Worm (Caenorhabditis elegans) whole organism, young adult: ENCODE data around the gene F27D9.7.

Experiments
- F39B2.1 ChIP-seq: fragments of 200-800 bp; sonication (Bioruptor generic); IDR thresholded peaks from 2 replicates; pipeline ENCODE4 v1.3.6; 2022; ENCODE audit warnings: missing genetic modification reagents, missing genetic modification characterization, missing compliant biosample characterization
- Y53G8AR.9 ChIP-seq: fragments of 200-800 bp; sonication (Bioruptor generic); conservative IDR thresholded peaks from 2 replicates; pipeline ENCODE4 v1.3.6; 2022; ENCODE audit warnings: missing genetic modification reagents, missing genetic modification characterization, missing compliant biosample characterization
- Y67H2A.10 ChIP-seq: fragments of 200-800 bp; sonication (Bioruptor generic); conservative IDR thresholded peaks from 2 replicates; pipeline ENCODE4 v1.3.6; 2022; ENCODE audit warnings: missing genetic modification reagents, missing genetic modification characterization, missing compliant biosample characterization
- ama-1 ChIP-seq, 3 experiments: fragments of 150-350 bp in 1 of 3; sonication (generic microtip) in 2 of 3; optimal IDR thresholded peaks; 2 replicates each; lab custom pipeline; 2014 to 2018; ENCODE audit warnings: missing biosample characterization in 2 of 3, missing genetic modification characterization in 2 of 3, missing genetic modification reagents in 2 of 3
- attf-6 ChIP-seq: fragments of 200-800 bp; sonication (Bioruptor generic); IDR thresholded peaks from 2 replicates; pipeline ENCODE4 v1.3.6; 2022; ENCODE audit warnings: missing genetic modification reagents, missing genetic modification characterization, missing compliant biosample characterization
- bed-1 ChIP-seq: fragments of 200-800 bp; sonication (Bioruptor generic); IDR thresholded peaks from 2 replicates; pipeline ENCODE4 v1.3.6; 2022; ENCODE audit warnings: missing genetic modification reagents, missing genetic modification characterization, missing compliant biosample characterization
- cebp-1 ChIP-seq, 2 experiments: fragments of 200-800 bp in 1 of 2; sonication (Bioruptor generic) in 1 of 2; sonication (generic microtip) in 1 of 2; IDR thresholded peaks in 1 of 2; optimal IDR thresholded peaks in 1 of 2; 2 replicates each; pipeline versions ENCODE4 v1.3.6 to Lab custom; 2017 to 2022; ENCODE audit warnings: missing compliant biosample characterization in 2 of 2, missing genetic modification characterization in 2 of 2, mild to moderate bottlenecking in 1 of 2, missing genetic modification reagents in 1 of 2, moderate library complexity in 1 of 2
- ceh-100 ChIP-seq: fragments of 200-800 bp; sonication (Bioruptor generic); IDR thresholded peaks from 2 replicates; pipeline ENCODE4 v1.3.6; 2022; ENCODE audit warnings: missing genetic modification reagents, missing genetic modification characterization, missing compliant biosample characterization
- ceh-27 ChIP-seq: fragments of 200-800 bp; sonication (Bioruptor generic); optimal IDR thresholded peaks from 2 replicates; lab custom pipeline; 2018; ENCODE audit warnings: mild to moderate bottlenecking, missing genetic modification characterization, moderate library complexity, missing compliant biosample characterization
- ceh-79 ChIP-seq: sonication (generic microtip); optimal IDR thresholded peaks from 2 replicates; lab custom pipeline; 2017; ENCODE audit warnings: mild to moderate bottlenecking, missing genetic modification characterization, missing compliant biosample characterization
- ceh-91 ChIP-seq: fragments of 200-800 bp; sonication (Bioruptor generic); IDR thresholded peaks from 2 replicates; pipeline ENCODE4 v1.3.6; 2022; ENCODE audit warnings: missing genetic modification reagents, missing genetic modification characterization, missing compliant biosample characterization
- efl-1 ChIP-seq: fragments of 150-350 bp; optimal IDR thresholded peaks from 2 replicates; lab custom pipeline; 2014; ENCODE audit warnings: missing biosample characterization, missing genetic modification reagents, missing genetic modification characterization
- egl-18 ChIP-seq: fragments of 200-800 bp; sonication (Bioruptor generic); IDR thresholded peaks from 2 replicates; pipeline ENCODE4 v1.3.6; 2022; ENCODE audit warnings: missing genetic modification reagents, missing genetic modification characterization, missing compliant biosample characterization
- ekl-4 ChIP-seq: fragments of 200-800 bp; sonication (Bioruptor generic); IDR thresholded peaks from 2 replicates; pipeline ENCODE4 v1.3.6; 2022; ENCODE audit warnings: missing genetic modification reagents, missing genetic modification characterization, missing compliant biosample characterization
- fkh-3 ChIP-seq: sonication (generic microtip); optimal IDR thresholded peaks from 2 replicates; lab custom pipeline; 2016; ENCODE audit warnings: mild to moderate bottlenecking, missing genetic modification characterization, missing compliant biosample characterization
- hlh-12 ChIP-seq: sonication (generic microtip); optimal IDR thresholded peaks from 2 replicates; lab custom pipeline; 2016; ENCODE audit warnings: missing genetic modification characterization, missing compliant biosample characterization
- hlh-26 ChIP-seq: fragments of 200-800 bp; sonication (Bioruptor generic); conservative IDR thresholded peaks from 2 replicates; pipeline ENCODE4 v1.3.6; 2022; ENCODE audit warnings: missing genetic modification reagents, missing genetic modification characterization, missing compliant biosample characterization
- hmg-1.2 ChIP-seq: fragments of 200-800 bp; sonication (Bioruptor generic); IDR thresholded peaks from 2 replicates; pipeline ENCODE4 v1.3.6; 2022; ENCODE audit warnings: missing genetic modification reagents, missing genetic modification characterization, missing compliant biosample characterization
- hrde-1 ChIP-seq: sonication (generic microtip); optimal IDR thresholded peaks from 2 replicates; lab custom pipeline; 2016; ENCODE audit warnings: missing genetic modification characterization, mild to moderate bottlenecking, missing compliant biosample characterization, moderate library complexity, missing genotype, missing genetic modification reagents, borderline replicate concordance
- lin-40 ChIP-seq: sonication (generic microtip); optimal IDR thresholded peaks from 2 replicates; lab custom pipeline; 2016; ENCODE audit warnings: missing genetic modification characterization, mild to moderate bottlenecking, missing compliant biosample characterization, missing genotype, missing genetic modification reagents
- lsl-1 ChIP-seq: fragments of 200-800 bp; sonication (Bioruptor generic); optimal IDR thresholded peaks from 2 replicates; lab custom pipeline; 2018; ENCODE audit warnings: mild to moderate bottlenecking, missing genetic modification characterization, moderate library complexity, missing compliant biosample characterization
- madf-3 ChIP-seq: fragments of 200-800 bp; sonication (Bioruptor generic); IDR thresholded peaks from 2 replicates; pipeline ENCODE4 v1.3.6; 2022; ENCODE audit warnings: missing genetic modification reagents, missing genetic modification characterization, missing compliant biosample characterization
- mcd-1 ChIP-seq: fragments of 200-800 bp; sonication (Bioruptor generic); IDR thresholded peaks from 2 replicates; pipeline ENCODE4 v1.3.6; 2022; ENCODE audit warnings: missing genetic modification reagents, missing genetic modification characterization, missing compliant biosample characterization
- nfya-1 ChIP-seq: sonication (generic microtip); optimal IDR thresholded peaks from 2 replicates; lab custom pipeline; 2017; ENCODE audit warnings: antibody characterized with exemption, missing compliant biosample characterization, missing genetic modification characterization, borderline replicate concordance; ENCODE audit not compliant: insufficient read depth
- nfyb-1 ChIP-seq: fragments of 200-800 bp; sonication (Bioruptor generic); IDR thresholded peaks from 2 replicates; pipeline ENCODE4 v1.3.6; 2022; ENCODE audit warnings: missing genetic modification reagents, missing genetic modification characterization, missing compliant biosample characterization
- nhr-120 ChIP-seq: fragments of 200-800 bp; sonication (Bioruptor generic); IDR thresholded peaks from 2 replicates; pipeline ENCODE4 v1.3.6; 2022; ENCODE audit warnings: missing genetic modification characterization, missing compliant biosample characterization
- nhr-179 ChIP-seq: sonication (generic microtip); optimal IDR thresholded peaks from 2 replicates; lab custom pipeline; 2016; ENCODE audit warnings: mild to moderate bottlenecking, missing genetic modification characterization, missing compliant biosample characterization
- nhr-80 ChIP-seq: sonication (generic microtip); optimal IDR thresholded peaks from 2 replicates; lab custom pipeline; 2016; ENCODE audit warnings: missing genetic modification characterization, missing compliant biosample characterization
- pha-4 ChIP-seq: fragments of 150-350 bp; sonication (generic microtip); optimal IDR thresholded peaks from 2 replicates; lab custom pipeline; 2014; ENCODE audit warnings: missing biosample characterization, missing genetic modification reagents, missing genetic modification characterization
- rpc-1 ChIP-seq, 2 experiments: fragments of 150-350 bp in 1 of 2; sonication (generic microtip) in 1 of 2; optimal IDR thresholded peaks; 2 replicates each; lab custom pipeline; 2014 to 2018; ENCODE audit warnings: missing biosample characterization in 1 of 2, missing genetic modification characterization in 1 of 2, missing genetic modification reagents in 1 of 2, missing genotype in 1 of 2
- sdz-38 ChIP-seq: sonication (generic microtip); optimal IDR thresholded peaks from 2 replicates; lab custom pipeline; 2016; ENCODE audit warnings: missing genotype, missing genetic modification characterization, missing compliant biosample characterization
- unc-62 ChIP-seq: fragments of 150-350 bp; optimal IDR thresholded peaks from 2 replicates; lab custom pipeline; 2014; ENCODE audit warnings: missing biosample characterization, missing genetic modification reagents, missing genetic modification characterization
- ztf-18 ChIP-seq: sonication (generic microtip); optimal IDR thresholded peaks from 2 replicates; lab custom pipeline; 2016; ENCODE audit warnings: missing genotype, mild to moderate bottlenecking, missing genetic modification characterization, missing compliant biosample characterization

F27D9.7 gene

ce11 chrX:7678437-7679139 lies 8.0 kb upstream of the F27D9.7 start:
- TF ChIP-seq fkh-3 (tag; lab: Kevin White, UChicago): no peak
- TF ChIP-seq nfyb-1 (GFP tag; lab: Robert Waterston, UW): 0 out of 2 replicates have a peak, but pooled peaks have one; percentile 15
- 0 out of 2 replicates have a peak, but pooled peaks have one; percentile 10 for TF ChIP-seq hmg-1.2 (GFP tag; lab: Robert Waterston, UW)

ce11 chrX:7674871-7675270 lies 4.3 kb upstream of the F27D9.7 start:
- TF ChIP-seq Y53G8AR.9: no peak
- no peak for TF ChIP-seq egl-18
- no peak for TF ChIP-seq ceh-27 (GFP tag; lab: Kevin White, UChicago)
- TF ChIP-seq cebp-1 (GFP tag; IDR thresholded peaks at IDR 0.05; lab: Robert Waterston, UW): 0 out of 2 replicates have a peak, but pooled peaks have one; percentile 41
- peak; percentile 95 for TF ChIP-seq cebp-1 (tag; optimal IDR thresholded peaks at IDR 0.05; lab: Kevin White, UChicago)
- no peak for TF ChIP-seq madf-3 (GFP tag; lab: Robert Waterston, UW)
- no peak for TF ChIP-seq lin-40 (tag; lab: Kevin White, UChicago)

- TF ChIP-seq unc-62 (GFP tag; lab: Kevin White, UChicago): no peak
- TF ChIP-seq madf-3 (GFP tag; lab: Robert Waterston, UW): no peak
- TF ChIP-seq rpc-1 (optimal IDR thresholded peaks at IDR 0.05; lab: Kevin White, UChicago): no peak
- no peak for TF ChIP-seq rpc-1 (tag; optimal IDR thresholded peaks at IDR 0.05; lab: Kevin White, UChicago)
- no peak for TF ChIP-seq bed-1
- TF ChIP-seq attf-6 (GFP tag; lab: Robert Waterston, UW): no peak
- no peak for TF ChIP-seq hlh-26
- no peak for TF ChIP-seq egl-18
- no peak for TF ChIP-seq F39B2.1 (GFP tag; lab: Robert Waterston, UW)
- TF ChIP-seq mcd-1 (GFP tag; lab: Robert Waterston, UW): no peak
- no peak for TF ChIP-seq ceh-79
- TF ChIP-seq hlh-12: no peak
- no peak for TF ChIP-seq hrde-1 (tag; lab: Kevin White, UChicago)
Measured at ce11 chrX:7672693-7673092, 2.1 kb upstream of the F27D9.7 start, which contains the start of gene F27D9.2. Gene F27D9.2, plus strand, starts transcription at chrX:7672993.

ce11 chrX:7667394-7668089 lies 3.0 kb downstream of the F27D9.7 start, which contains the start of gene F27D9.13:
Gene F27D9.13, minus strand, starts transcription at chrX:7667444.
- TF ChIP-seq lsl-1 (GFP tag; lab: Kevin White, UChicago) (no peak), nhr-80 (tag; lab: Kevin White, UChicago) (peak; percentile 37)

ce11 chrX:7665401-7665800 lies 5.2 kb downstream of the F27D9.7 start:
- TF ChIP-seq nhr-179 (tag; lab: Kevin White, UChicago) (no peak), hrde-1 (tag; lab: Kevin White, UChicago) (no peak), Y67H2A.10 (no peak), ama-1 (optimal IDR thresholded peaks at IDR 0.05; lab: Kevin White, UChicago) (no peak), ama-1 (GFP tag; optimal IDR thresholded peaks at IDR 0.05; lab: Kevin White, UChicago) (no peak), ceh-91 (GFP tag; lab: Robert Waterston, UW) (no peak), efl-1 (no peak), ceh-100 (GFP tag; lab: Robert Waterston, UW) (no peak), pha-4 (tag; lab: Kevin White, UChicago) (no peak), ztf-18 (tag; lab: Kevin White, UChicago) (no peak), nhr-120 (no peak), attf-6 (GFP tag; lab: Robert Waterston, UW) (no peak), ekl-4 (GFP tag; lab: Robert Waterston, UW) (no peak), sdz-38 (no peak), nfya-1 (no peak)
